Worm (Caenorhabditis elegans): Measurements from ENCODE around the gene F42G4.5.

The F42G4.5 gene

DNA sequence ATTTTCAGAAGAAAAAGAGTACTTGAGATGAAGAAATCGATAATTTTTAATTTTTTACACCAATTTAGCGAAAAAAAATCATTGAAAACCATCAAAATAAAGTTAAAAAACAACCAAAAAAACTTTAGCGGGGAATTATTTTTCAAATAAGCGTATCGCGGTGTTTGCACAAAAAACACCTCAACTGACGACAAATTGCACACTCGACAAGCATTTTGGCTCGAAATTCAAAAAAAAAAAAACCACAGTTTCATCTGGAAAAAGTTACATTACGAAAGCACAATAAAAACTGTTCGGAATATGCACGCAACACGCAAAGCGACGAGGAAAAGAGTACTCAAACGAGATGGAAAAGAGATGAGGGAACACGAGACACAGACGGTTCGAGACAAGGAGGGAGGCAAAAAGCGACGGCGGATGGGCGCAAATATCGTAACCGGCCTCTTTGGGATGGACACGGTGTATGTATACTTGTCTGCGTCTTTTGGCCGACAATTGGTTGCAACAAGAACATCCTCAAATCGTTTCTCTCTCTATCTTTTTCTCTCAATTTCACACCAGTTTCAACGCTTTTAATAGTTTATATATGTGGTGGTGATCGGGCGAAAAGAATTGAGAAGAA is 42.6 kb upstream of the F42G4.5 start:
- no peak for TF ChIP-seq ceh-8 (GFP tag; optimal IDR thresholded peaks at IDR 0.05)
- TF ChIP-seq elt-3 (tag; optimal IDR thresholded peaks at IDR 0.05) = peak in 2 of 6 experiments; percentile 39 to 47
- no peak for TF ChIP-seq hlh-4 (tag; optimal IDR thresholded peaks at IDR 0.05)
- TF ChIP-seq ztf-11 (tag; optimal IDR thresholded peaks at IDR 0.05) = no peak
- TF ChIP-seq zip-4 (GFP tag; optimal IDR thresholded peaks at IDR 0.05) = no peak
- TF ChIP-seq ceh-90 (tag; optimal IDR thresholded peaks at IDR 0.05) = no peak
- peak; percentile 68 for TF ChIP-seq F16B12.6 (tag; optimal IDR thresholded peaks at IDR 0.05)
- TF ChIP-seq Y116A8C.19 (tag; optimal IDR thresholded peaks at IDR 0.05; ENCODE audit: borderline replicate concordance) = no peak
- no peak for TF ChIP-seq nhr-19 (GFP tag; conservative IDR thresholded peaks at IDR 0.05)
- TF ChIP-seq mep-1 (tag; optimal IDR thresholded peaks at IDR 0.05) = peak; percentile 37
- TF ChIP-seq ceh-88 (GFP tag; IDR thresholded peaks at IDR 0.05) = no peak; the same call in 1 of the 2 replicates
- no peak for TF ChIP-seq unc-62 (GFP tag; optimal IDR thresholded peaks at IDR 0.05)
- TF ChIP-seq alr-1 (tag; optimal IDR thresholded peaks at IDR 0.05; ENCODE audit: borderline replicate concordance) = no peak
- no peak for TF ChIP-seq egl-13 (tag; optimal IDR thresholded peaks at IDR 0.05)
- TF ChIP-seq sup-37 (GFP tag; optimal IDR thresholded peaks at IDR 0.05) = no peak
- peak; percentile 60 for TF ChIP-seq unc-130 (tag; optimal IDR thresholded peaks at IDR 0.05)
- peak; percentile 47 for TF ChIP-seq tbx-2 (tag; optimal IDR thresholded peaks at IDR 0.05)
- no peak for TF ChIP-seq tlp-1 (tag; optimal IDR thresholded peaks at IDR 0.05)
- TF ChIP-seq isw-1 (GFP tag; IDR thresholded peaks at IDR 0.05) = no peak
- no peak for TF ChIP-seq nhr-76 (tag; optimal IDR thresholded peaks at IDR 0.05)
- TF ChIP-seq lin-13 (GFP tag; optimal IDR thresholded peaks at IDR 0.05) = no peak
- peak; percentile 42 to 80 for TF ChIP-seq lin-35 (GFP tag; optimal IDR thresholded peaks at IDR 0.05)
- TF ChIP-seq mdl-1 (tag; optimal IDR thresholded peaks at IDR 0.05) = peak in 1 of 2 experiments; percentile 60
- no peak for TF ChIP-seq nhr-12 (tag; optimal IDR thresholded peaks at IDR 0.05)
- TF ChIP-seq egl-27 (tag; optimal IDR thresholded peaks at IDR 0.05) = no peak
- peak; percentile 90 for TF ChIP-seq lin-14 (GFP tag; optimal IDR thresholded peaks at IDR 0.05)
- TF ChIP-seq lin-39 (tag; optimal IDR thresholded peaks at IDR 0.05) = no peak
- peak; percentile 65 for TF ChIP-seq nhr-71 (tag; optimal IDR thresholded peaks at IDR 0.05)
- TF ChIP-seq lir-3 (tag; optimal IDR thresholded peaks at IDR 0.05; ENCODE audit: poor library complexity) = no peak
- peak; percentile 73 to 81 for TF ChIP-seq efl-1 (optimal IDR thresholded peaks at IDR 0.05)
- peak; percentile 81 to 97 for TF ChIP-seq efl-1 (GFP tag; optimal IDR thresholded peaks at IDR 0.05 in 1 of 2)
- TF ChIP-seq jun-1 (tag; optimal IDR thresholded peaks at IDR 0.05) = peak; percentile 43
- TF ChIP-seq unc-30 (tag; optimal IDR thresholded peaks at IDR 0.05) = no peak
- peak; percentile 22 to 81 for TF ChIP-seq lsy-2 (tag; optimal IDR thresholded peaks at IDR 0.05)
- TF ChIP-seq zag-1 (tag; optimal IDR thresholded peaks at IDR 0.05) = no peak
- TF ChIP-seq snpc-4 (tag; optimal IDR thresholded peaks at IDR 0.05) = peak; percentile 27
- TF ChIP-seq hlh-17 (GFP tag; optimal IDR thresholded peaks at IDR 0.05; ENCODE audit: borderline replicate concordance) = no peak
- TF ChIP-seq dpl-1 (GFP tag; optimal IDR thresholded peaks at IDR 0.05) = peak; percentile 50 to 83 (median 60)
- TF ChIP-seq ces-1 (GFP tag; optimal IDR thresholded peaks at IDR 0.05) = no peak
- TF ChIP-seq nhr-90 (tag; optimal IDR thresholded peaks at IDR 0.05; ENCODE audit: poor library complexity) = peak; percentile 25
- TF ChIP-seq nhr-77 (tag; optimal IDR thresholded peaks at IDR 0.05) = peak; percentile 49
- TF ChIP-seq fkh-4 (tag; optimal IDR thresholded peaks at IDR 0.05; ENCODE audit: borderline replicate concordance) = no peak
- no peak for TF ChIP-seq pag-3 (tag; optimal IDR thresholded peaks at IDR 0.05; ENCODE audit: borderline replicate concordance, insufficient read depth)
- TF ChIP-seq nhr-11 (tag; optimal IDR thresholded peaks at IDR 0.05) = no peak
- no peak for TF ChIP-seq lin-15B (tag; optimal IDR thresholded peaks at IDR 0.05)
- TF ChIP-seq rnt-1 (tag; optimal IDR thresholded peaks at IDR 0.05) = peak; percentile 25
- no peak for TF ChIP-seq ceh-63 (GFP tag; optimal IDR thresholded peaks at IDR 0.05)
- TF ChIP-seq nhr-47 (tag; optimal IDR thresholded peaks at IDR 0.05) = peak; percentile 37
- no peak for TF ChIP-seq efl-3 (GFP tag; optimal IDR thresholded peaks at IDR 0.05)
- TF ChIP-seq xbp-1 (tag; optimal IDR thresholded peaks at IDR 0.05) = peak; percentile 21
- TF ChIP-seq vab-15 (tag; optimal IDR thresholded peaks at IDR 0.05) = no peak

Measured in whole organism, L1 larva.